Fruit fly (Drosophila melanogaster): ENCODE data around the gene CG1958.

Gene CG1958

dm6 chrX:7285995-7286985, 19.6 kb downstream of the CG1958 start, which contains the start of gene CG2059 (continued):
- TF ChIP-seq sug (tag; optimal IDR thresholded peaks at IDR 0.05) = peak; percentile 24
- TF ChIP-seq CG15696 (tag; optimal IDR thresholded peaks at IDR 0.05) = peak; percentile 26
- TF ChIP-seq phol (tag; optimal IDR thresholded peaks at IDR 0.05) = peak; percentile 94
- no peak for TF ChIP-seq tll (GFP tag; optimal IDR thresholded peaks at IDR 0.05)
- no peak for TF ChIP-seq jigr1 (GFP tag; IDR thresholded peaks at IDR 0.05)
- TF ChIP-seq Max (GFP tag; optimal IDR thresholded peaks at IDR 0.05) = peak; percentile 55
- TF ChIP-seq zen (tag; optimal IDR thresholded peaks at IDR 0.05) = peak; percentile 23
- TF ChIP-seq Blimp-1 (GFP tag; optimal IDR thresholded peaks at IDR 0.05) = peak; percentile 7
- peak; percentile 46 for TF ChIP-seq CG10209 (GFP tag; optimal IDR thresholded peaks at IDR 0.05)
- peak; percentile 97 for TF ChIP-seq Med (GFP tag)
- no peak; the same call in 1 of the 2 replicates for TF ChIP-seq hbn (GFP tag; IDR thresholded peaks at IDR 0.05; ENCODE audit: partially characterized antibody)
- TF ChIP-seq slbo (GFP tag; IDR thresholded peaks at IDR 0.05) = peak; percentile 75
- peak; percentile 23 for TF ChIP-seq Chrac-16 (GFP tag; optimal IDR thresholded peaks at IDR 0.05)
- no peak for TF ChIP-seq CG6854 (GFP tag; optimal IDR thresholded peaks at IDR 0.05)
- TF ChIP-seq CG16779 (GFP tag; IDR thresholded peaks at IDR 0.05) = no peak
- TF ChIP-seq repo (GFP tag; optimal IDR thresholded peaks at IDR 0.05) = no peak
- TF ChIP-seq CG4820 (GFP tag; optimal IDR thresholded peaks at IDR 0.05) = peak; percentile 26
- no peak for TF ChIP-seq ERR (GFP tag; optimal IDR thresholded peaks at IDR 0.05)
- peak; percentile 63 for TF ChIP-seq CG17361 (GFP tag; IDR thresholded peaks at IDR 0.05)
- TF ChIP-seq Bdp1 (GFP tag; optimal IDR thresholded peaks at IDR 0.05) = peak; percentile 41
- TF ChIP-seq CG9876 (GFP tag; optimal IDR thresholded peaks at IDR 0.05) = peak; percentile 66
- TF ChIP-seq Dll (GFP tag; IDR thresholded peaks at IDR 0.05; ENCODE audit: partially characterized antibody) = peak; percentile 19; the same call in 1 of the 4 replicates
- no peak for TF ChIP-seq CG18011 (GFP tag; optimal IDR thresholded peaks at IDR 0.05)
- TF ChIP-seq CG17359 (tag; optimal IDR thresholded peaks at IDR 0.05) = no peak
- peak; percentile 17 for TF ChIP-seq Nf-YC (tag; optimal IDR thresholded peaks at IDR 0.05)
- TF ChIP-seq CG31441 (GFP tag; IDR thresholded peaks at IDR 0.05) = peak; percentile 37; the same call in 1 of the 2 replicates
- peak; percentile 74; the same call in 2 of the 3 replicates for TF ChIP-seq CG11456 (GFP tag; IDR thresholded peaks at IDR 0.05)
- 0 out of 2 replicates have a peak, but pooled peaks have one; percentile 13 for TF ChIP-seq CG32767 (GFP tag; IDR thresholded peaks at IDR 0.05)
- no peak for TF ChIP-seq CG43689 (GFP tag; IDR thresholded peaks at IDR 0.05)
- no peak for TF ChIP-seq tup (GFP tag; optimal IDR thresholded peaks at IDR 0.05)
- TF ChIP-seq kni (GFP tag; optimal IDR thresholded peaks at IDR 0.05) = peak; percentile 22
- TF ChIP-seq CG34376 (GFP tag; optimal IDR thresholded peaks at IDR 0.05) = peak; percentile 1
- TF ChIP-seq Bteb2 (GFP tag; optimal IDR thresholded peaks at IDR 0.05) = peak; percentile 13
- TF ChIP-seq tx (GFP tag; optimal IDR thresholded peaks at IDR 0.05) = no peak
- no peak for TF ChIP-seq br (optimal IDR thresholded peaks at IDR 0.05)
- peak; percentile 13; the same call in 2 of the 3 replicates for TF ChIP-seq CG34422 (GFP tag; IDR thresholded peaks at IDR 0.05)
- peak; percentile 50 for TF ChIP-seq nmo (GFP tag; optimal IDR thresholded peaks at IDR 0.05)
- TF ChIP-seq Hr51 (GFP tag; optimal IDR thresholded peaks at IDR 0.05) = peak in 1 of 2 experiments; percentile 50
- TF ChIP-seq CG1792 (GFP tag; optimal IDR thresholded peaks at IDR 0.05) = peak; percentile 15
- TF ChIP-seq Drgx (GFP tag; IDR thresholded peaks at IDR 0.05) = no peak
- no peak for TF ChIP-seq oc (tag; optimal IDR thresholded peaks at IDR 0.05)
- TF ChIP-seq Lim3 (GFP tag; IDR thresholded peaks at IDR 0.05) = no peak
- TF ChIP-seq CG3163 (GFP tag; optimal IDR thresholded peaks at IDR 0.05) = peak; percentile 66
- TF ChIP-seq usp (GFP tag; optimal IDR thresholded peaks at IDR 0.05) = no peak
- TF ChIP-seq onecut (GFP tag; IDR thresholded peaks at IDR 0.05) = 0 out of 2 replicates have a peak, but pooled peaks have one; percentile 19
- peak; percentile 83 for TF ChIP-seq pita (GFP tag; optimal IDR thresholded peaks at IDR 0.05)
- TF ChIP-seq Tbp (GFP tag; optimal IDR thresholded peaks at IDR 0.05) = no peak
- TF ChIP-seq tap (tag; optimal IDR thresholded peaks at IDR 0.05) = no peak

Data from whole organism, embryonic.